Worm (Caenorhabditis elegans) whole organism, L2 larva: Measurements from ENCODE around the gene F32D8.7.

Experiments
- C34F6.9 ChIP-seq: fragments of 150-350 bp; optimal IDR thresholded peaks from 2 replicates; lab custom pipeline; 2014; ENCODE audit warnings: missing biosample characterization, missing genetic modification characterization
- ZK546.5 ChIP-seq: sonication (generic microtip); optimal IDR thresholded peaks from 2 replicates; lab custom pipeline; 2017; ENCODE audit warnings: missing biosample characterization, missing genetic modification characterization
- nhr-11 ChIP-seq: fragments of 150-350 bp; optimal IDR thresholded peaks from 2 replicates; lab custom pipeline; 2014; ENCODE audit warnings: missing biosample characterization, missing genetic modification characterization
- skn-1 ChIP-seq: sonication (generic microtip); optimal IDR thresholded peaks from 2 replicates; lab custom pipeline; 2017; ENCODE audit warnings: missing biosample characterization, missing genetic modification characterization
- sma-9 ChIP-seq, 2 experiments: fragments of 150-350 bp in 1 of 2; sonication (generic microtip) in 1 of 2; optimal IDR thresholded peaks; 2 replicates each; lab custom pipeline; 2014 to 2016; ENCODE audit warnings: missing genetic modification characterization in 2 of 2, mild to moderate bottlenecking in 1 of 2, missing biosample characterization in 1 of 2, missing compliant biosample characterization in 1 of 2, missing genetic modification reagents in 1 of 2, moderate library complexity in 1 of 2
- ztf-1 ChIP-seq: fragments of 200-800 bp; sonication (Bioruptor generic); conservative IDR thresholded peaks from 2 replicates; pipeline ENCODE4 v1.3.6; 2022; ENCODE audit warnings: missing genetic modification characterization, missing compliant biosample characterization
- ztf-4 ChIP-seq: fragments of 150-350 bp; optimal IDR thresholded peaks from 2 replicates; lab custom pipeline; 2014; ENCODE audit warnings: missing biosample characterization, missing genetic modification characterization

ce11 chrV:10856901-10857637 lies 41.2 kb upstream of the F32D8.7 start:
- TF ChIP-seq ztf-1 (no peak), nhr-11 (tag; lab: Kevin White, UChicago) (no peak), ZK546.5 (tag; lab: Kevin White, UChicago) (no peak), skn-1 (tag; lab: Kevin White, UChicago) (no peak), sma-9 (GFP tag; optimal IDR thresholded peaks at IDR 0.05; lab: Kevin White, UChicago) (peak; percentile 8), sma-9 (tag; optimal IDR thresholded peaks at IDR 0.05; lab: Kevin White, UChicago) (no peak), ztf-4 (tag; lab: Kevin White, UChicago) (no peak), C34F6.9 (peak; percentile 43)
